Worm (Caenorhabditis elegans) whole organism, L3 larva: ENCODE results near the gene F12A10.9.
"Not testable (repeated sequence)": the region's sequence is repeated elsewhere in the genome, so short reads cannot be mapped to it uniquely, and the experiment has no call there.

Source experiments
- R02D3.7 ChIP-seq: fragments of 150-350 bp; optimal IDR thresholded peaks from 2 replicates; lab custom pipeline; 2014; ENCODE audit warnings: missing biosample characterization, missing genetic modification characterization
- aly-2 ChIP-seq: fragments of 150-350 bp; optimal IDR thresholded peaks from 2 replicates; lab custom pipeline; 2014; ENCODE audit warnings: missing biosample characterization, missing genetic modification characterization
- ama-1 ChIP-seq: fragments of 150-350 bp; optimal IDR thresholded peaks from 2 replicates; lab custom pipeline; 2018
- ceh-16 ChIP-seq: sonication (generic microtip); optimal IDR thresholded peaks from 2 replicates; lab custom pipeline; 2017; ENCODE audit warnings: missing biosample characterization, missing genetic modification characterization
- ceh-28 ChIP-seq: fragments of 150-350 bp; optimal IDR thresholded peaks from 2 replicates; lab custom pipeline; 2014; ENCODE audit warnings: missing biosample characterization, missing genetic modification reagents, missing genetic modification characterization
- ceh-82 ChIP-seq: fragments of 150-350 bp; optimal IDR thresholded peaks from 2 replicates; lab custom pipeline; 2014; ENCODE audit warnings: missing biosample characterization, missing genetic modification characterization
- ceh-9 ChIP-seq: sonication (generic microtip); optimal IDR thresholded peaks from 2 replicates; lab custom pipeline; 2018; ENCODE audit warnings: missing biosample characterization, missing genetic modification characterization
- daf-12 ChIP-seq: fragments of 150-350 bp; optimal IDR thresholded peaks from 2 replicates; lab custom pipeline; 2014; ENCODE audit warnings: missing biosample characterization, missing genetic modification reagents, missing genetic modification characterization
- egl-27 ChIP-seq: sonication (generic microtip); optimal IDR thresholded peaks from 4 replicates; lab custom pipeline; 2017; ENCODE audit warnings: missing biosample characterization, missing genetic modification reagents, missing genetic modification characterization
- egl-5 ChIP-seq: fragments of 150-350 bp; optimal IDR thresholded peaks from 2 replicates; lab custom pipeline; 2017; ENCODE audit warnings: missing biosample characterization, missing genetic modification reagents, missing genetic modification characterization, inconsistent platforms
- elt-2 ChIP-seq: sonication (generic microtip); optimal IDR thresholded peaks from 2 replicates; lab custom pipeline; 2016; ENCODE audit warnings: missing genetic modification reagents, mild to moderate bottlenecking, missing genetic modification characterization, missing compliant biosample characterization
- eor-1 ChIP-seq, 2 experiments: fragments of 150-350 bp; optimal IDR thresholded peaks; 2 replicates each; lab custom pipeline; 2014 to 2018; ENCODE audit warnings: missing biosample characterization in 2 of 2, missing genetic modification characterization in 2 of 2
- fkh-10 ChIP-seq: sonication (generic microtip); optimal IDR thresholded peaks from 2 replicates; lab custom pipeline; 2017; ENCODE audit warnings: missing biosample characterization, missing genetic modification reagents, missing genetic modification characterization
- hmg-11 ChIP-seq: sonication (generic microtip); optimal IDR thresholded peaks from 2 replicates; lab custom pipeline; 2016; ENCODE audit warnings: missing genetic modification characterization, missing compliant biosample characterization
- jun-1 ChIP-seq: fragments of 150-350 bp; optimal IDR thresholded peaks from 2 replicates; lab custom pipeline; 2014; ENCODE audit warnings: missing biosample characterization, missing genetic modification reagents, missing genetic modification characterization
- lin-15B ChIP-seq: fragments of 150-350 bp; optimal IDR thresholded peaks from 2 replicates; lab custom pipeline; 2014; ENCODE audit warnings: missing biosample characterization, missing genetic modification characterization
- lin-39 ChIP-seq: fragments of 150-350 bp; optimal IDR thresholded peaks from 2 replicates; lab custom pipeline; 2018; ENCODE audit warnings: missing biosample characterization, missing genetic modification reagents, missing genetic modification characterization
- mml-1 ChIP-seq: fragments of 150-350 bp; sonication (generic microtip); optimal IDR thresholded peaks from 3 replicates; lab custom pipeline; 2014; ENCODE audit warnings: missing biosample characterization, missing genetic modification characterization
- nhr-11 ChIP-seq: fragments of 150-350 bp; optimal IDR thresholded peaks from 2 replicates; lab custom pipeline; 2014; ENCODE audit warnings: missing biosample characterization, missing genetic modification characterization
- nhr-12 ChIP-seq: fragments of 150-350 bp; optimal IDR thresholded peaks from 2 replicates; lab custom pipeline; 2014; ENCODE audit warnings: missing biosample characterization, missing genetic modification characterization
- nhr-23 ChIP-seq: fragments of 150-350 bp; optimal IDR thresholded peaks from 2 replicates; lab custom pipeline; 2014; ENCODE audit warnings: missing biosample characterization, missing genetic modification reagents, missing genetic modification characterization
- nhr-237 ChIP-seq: fragments of 150-350 bp; optimal IDR thresholded peaks from 2 replicates; lab custom pipeline; 2014; ENCODE audit warnings: missing biosample characterization, missing genetic modification characterization
- nhr-25 ChIP-seq: sonication (generic microtip); optimal IDR thresholded peaks from 2 replicates; lab custom pipeline; 2017; ENCODE audit warnings: missing biosample characterization, missing genetic modification characterization
- nhr-28 ChIP-seq: fragments of 150-350 bp; optimal IDR thresholded peaks from 2 replicates; lab custom pipeline; 2014; ENCODE audit warnings: missing biosample characterization, missing genetic modification characterization
- nhr-43 ChIP-seq: sonication (generic microtip); optimal IDR thresholded peaks from 2 replicates; lab custom pipeline; 2016; ENCODE audit warnings: mild to moderate bottlenecking, missing genetic modification characterization, missing compliant biosample characterization; ENCODE audit not compliant: poor library complexity, severe bottlenecking
- nhr-76 ChIP-seq: fragments of 150-350 bp; sonication (generic microtip); optimal IDR thresholded peaks from 5 replicates; lab custom pipeline; 2014; ENCODE audit warnings: missing biosample characterization, missing genetic modification characterization
- nhr-77 ChIP-seq: fragments of 150-350 bp; optimal IDR thresholded peaks from 2 replicates; lab custom pipeline; 2014; ENCODE audit warnings: missing biosample characterization, missing genetic modification characterization
- pha-4 ChIP-seq: fragments of 150-350 bp; optimal IDR thresholded peaks from 2 replicates; lab custom pipeline; 2014; ENCODE audit warnings: missing biosample characterization, missing genetic modification reagents, missing genetic modification characterization
- pqm-1 ChIP-seq: fragments of 150-350 bp; optimal IDR thresholded peaks from 2 replicates; lab custom pipeline; 2017; ENCODE audit warnings: missing biosample characterization, missing genetic modification characterization, inconsistent platforms
- sea-2 ChIP-seq: fragments of 150-350 bp; sonication (generic microtip); optimal IDR thresholded peaks from 4 replicates; lab custom pipeline; 2014; ENCODE audit warnings: missing biosample characterization, missing genetic modification reagents, missing genetic modification characterization
- snpc-4 ChIP-seq: fragments of 150-350 bp; optimal IDR thresholded peaks from 2 replicates; lab custom pipeline; 2014; ENCODE audit warnings: missing biosample characterization, missing genetic modification characterization
- tbx-2 ChIP-seq: sonication (generic microtip); optimal IDR thresholded peaks from 2 replicates; lab custom pipeline; 2016; ENCODE audit warnings: mild to moderate bottlenecking, missing genetic modification characterization, missing compliant biosample characterization
- unc-39 ChIP-seq: sonication (generic microtip); optimal IDR thresholded peaks from 4 replicates; lab custom pipeline; 2017; ENCODE audit warnings: missing biosample characterization, missing genetic modification characterization
- unc-62 ChIP-seq: fragments of 150-350 bp; sonication (generic microtip); optimal IDR thresholded peaks from 4 replicates; lab custom pipeline; 2014; ENCODE audit warnings: missing biosample characterization, missing genetic modification reagents, missing genetic modification characterization
- ztf-11 ChIP-seq: fragments of 150-350 bp; optimal IDR thresholded peaks from 2 replicates; lab custom pipeline; 2014; ENCODE audit warnings: missing biosample characterization, missing genetic modification characterization
- ztf-4 ChIP-seq: fragments of 150-350 bp; optimal IDR thresholded peaks from 2 replicates; lab custom pipeline; 2014; ENCODE audit warnings: missing biosample characterization, missing genetic modification characterization

F12A10.9 gene

ce11 chrII:5525297-5525696 lies 26.8 kb downstream of the F12A10.9 start, which contains the start of gene tbx-35:
TSS of gene tbx-35 (minus strand) at chrII:5525397.
- TF ChIP-seq lin-15B (no peak), jun-1 (tag; lab: Kevin White, UChicago) (no peak)

- no peak for TF ChIP-seq jun-1 (tag; lab: Kevin White, UChicago)
- TF ChIP-seq nhr-77 (tag; lab: Kevin White, UChicago) = no peak
- TF ChIP-seq ceh-9 (tag; lab: Kevin White, UChicago) = no peak
- no peak for TF ChIP-seq snpc-4 (tag; lab: Kevin White, UChicago)
- TF ChIP-seq R02D3.7 (tag; lab: Kevin White, UChicago) = no peak
- no peak for TF ChIP-seq egl-27 (tag; lab: Kevin White, UChicago)
- no peak for TF ChIP-seq elt-2
- no peak for TF ChIP-seq aly-2 (tag; lab: Kevin White, UChicago)
- no peak for TF ChIP-seq nhr-23
- no peak for TF ChIP-seq ceh-82 (tag; lab: Kevin White, UChicago)
- TF ChIP-seq ceh-16 = no peak
- no peak for TF ChIP-seq pqm-1 (tag; lab: Kevin White, UChicago)
- TF ChIP-seq ztf-4 = no peak
- TF ChIP-seq fkh-10 (GFP tag; lab: Kevin White, UChicago) = no peak
Measured at ce11 chrII:5527841-5528240, 29.4 kb downstream of the F12A10.9 start, which contains the start of gene ZK177.1. TSS of gene ZK177.1 (plus strand) at chrII:5528141.

ce11 chrII:5531855-5532328 lies 33.4 kb downstream of the F12A10.9 start, which contains the start of gene C17C3.9:
TSS of gene C17C3.9 (minus strand) at chrII:5532278.
- no peak for TF ChIP-seq nhr-43 (tag; lab: Kevin White, UChicago)
- TF ChIP-seq hmg-11 (tag; lab: Kevin White, UChicago) = no peak
- no peak for TF ChIP-seq nhr-12 (tag; lab: Kevin White, UChicago)
- no peak for TF ChIP-seq ceh-28
- no peak for TF ChIP-seq ceh-9 (tag; lab: Kevin White, UChicago)

- TF ChIP-seq elt-2 (no peak), nhr-77 (tag; lab: Kevin White, UChicago) (no peak), ztf-11 (tag; lab: Kevin White, UChicago) (no peak), nhr-237 (tag; lab: Kevin White, UChicago) (no peak), snpc-4 (tag; lab: Kevin White, UChicago) (no peak), lin-15B (no peak), mml-1 (tag; lab: Kevin White, UChicago) (no peak), unc-39 (no peak), ama-1 (lab: Kevin White, UChicago) (no peak), nhr-28 (tag; lab: Kevin White, UChicago) (no peak), nhr-11 (tag; lab: Kevin White, UChicago) (no peak), eor-1 (tag; optimal IDR thresholded peaks at IDR 0.05; lab: Kevin White, UChicago) (no peak), jun-1 (tag; lab: Kevin White, UChicago) (no peak), lin-39 (tag; lab: Kevin White, UChicago) (no peak), nhr-23 (no peak), nhr-76 (no peak), ceh-28 (no peak), hmg-11 (tag; lab: Kevin White, UChicago) (no peak), fkh-10 (GFP tag; lab: Kevin White, UChicago) (no peak), nhr-25 (tag; lab: Kevin White, UChicago) (no peak)
Measured at ce11 chrII:5533642-5534041, 35.2 kb downstream of the F12A10.9 start, which contains the start of gene hlh-26. TSS of gene hlh-26 (minus strand) at chrII:5533742.

ce11 chrII:5534939-5535338 lies 36.5 kb downstream of the F12A10.9 start, which contains the start of gene hlh-25:
TSS of gene hlh-25 (plus strand) at chrII:5535239.
- not testable (repeated sequence) for TF ChIP-seq eor-1 (tag; optimal IDR thresholded peaks at IDR 0.05; lab: Kevin White, UChicago); lin-15B; nhr-11 (tag; lab: Kevin White, UChicago)

ce11 chrII:5537078-5537477 lies 38.6 kb downstream of the F12A10.9 start:
- no peak for TF ChIP-seq daf-12 (tag; lab: Kevin White, UChicago)
- TF ChIP-seq unc-62 (GFP tag; lab: Kevin White, UChicago) = no peak
- no peak for TF ChIP-seq nhr-11 (tag; lab: Kevin White, UChicago)
- no peak for TF ChIP-seq R02D3.7 (tag; lab: Kevin White, UChicago)
- TF ChIP-seq egl-5 (tag; lab: Kevin White, UChicago) = no peak
- TF ChIP-seq ceh-16 = no peak
- no peak for TF ChIP-seq nhr-12 (tag; lab: Kevin White, UChicago)
- no peak for TF ChIP-seq tbx-2 (tag; lab: Kevin White, UChicago)
- no peak for TF ChIP-seq sea-2 (GFP tag; lab: Kevin White, UChicago)
- TF ChIP-seq nhr-28 (tag; lab: Kevin White, UChicago) = no peak
- TF ChIP-seq nhr-76 = no peak
- TF ChIP-seq snpc-4 (tag; lab: Kevin White, UChicago) = no peak
- TF ChIP-seq ceh-82 (tag; lab: Kevin White, UChicago) = no peak
- TF ChIP-seq pha-4 (tag; lab: Kevin White, UChicago) = no peak
